Fruit fly (Drosophila melanogaster) whole organism, embryonic: ENCODE data around the gene mats.

Experiments used
- Bgb ChIP-seq: fragments of 200-800 bp; sonication (Bioruptor generic); IDR thresholded peaks from 2 replicates; pipeline ENCODE4 v1.3.6; 2022; ENCODE audit warnings: missing biosample characterization, missing genetic modification characterization; ENCODE audit not compliant: partially characterized antibody
- CG10274 ChIP-seq: fragments of 200-800 bp; sonication (Bioruptor generic); optimal IDR thresholded peaks from 3 replicates; lab custom pipeline; 2017; ENCODE audit warnings: missing biosample characterization, mild to moderate bottlenecking, missing genetic modification characterization
- CG10565 ChIP-seq: fragments of 200-800 bp; sonication (Bioruptor generic); optimal IDR thresholded peaks from 3 replicates; lab custom pipeline; 2016; ENCODE audit warnings: missing biosample characterization, mild to moderate bottlenecking, missing genetic modification characterization
- CG11085 ChIP-seq: fragments of 200-800 bp; sonication (Bioruptor generic); IDR thresholded peaks from 2 replicates; pipeline ENCODE4 v1.3.6; 2022; ENCODE audit warnings: missing biosample characterization, missing genetic modification characterization
- CG11504 ChIP-seq: fragments of 200-800 bp; sonication (Bioruptor generic); optimal IDR thresholded peaks from 3 replicates; lab custom pipeline; 2019; ENCODE audit warnings: missing biosample characterization, mild to moderate bottlenecking, missing genetic modification characterization, moderate library complexity
- CG12299 ChIP-seq: fragments of 200-800 bp; sonication (Bioruptor generic); optimal IDR thresholded peaks from 2 replicates; lab custom pipeline; 2018; ENCODE audit warnings: missing biosample characterization, mild to moderate bottlenecking, missing genetic modification characterization
- CG12744 ChIP-seq: fragments of 200-800 bp; sonication (Bioruptor generic); optimal IDR thresholded peaks from 2 replicates; lab custom pipeline; 2016; ENCODE audit warnings: missing biosample characterization, missing genetic modification characterization
- CG12769 ChIP-seq: fragments of 200-800 bp; sonication (Bioruptor generic); optimal IDR thresholded peaks from 2 replicates; lab custom pipeline; 2019; ENCODE audit warnings: missing biosample characterization, mild to moderate bottlenecking, missing genetic modification characterization, moderate library complexity
- CG12942 ChIP-seq: fragments of 200-800 bp; sonication (Bioruptor generic); optimal IDR thresholded peaks from 3 replicates; lab custom pipeline; 2016; ENCODE audit warnings: missing biosample characterization, missing genetic modification characterization
- CG13123 ChIP-seq: fragments of 200-800 bp; sonication (Bioruptor generic); optimal IDR thresholded peaks from 2 replicates; lab custom pipeline; 2016; ENCODE audit warnings: missing biosample characterization, missing genetic modification characterization
- CG13775 ChIP-seq: fragments of 200-800 bp; sonication (Bioruptor generic); optimal IDR thresholded peaks from 3 replicates; lab custom pipeline; 2017; ENCODE audit warnings: missing biosample characterization, mild to moderate bottlenecking, missing genetic modification characterization
- CG13894 ChIP-seq: fragments of 200-800 bp; sonication (Bioruptor generic); optimal IDR thresholded peaks from 3 replicates; lab custom pipeline; 2018; ENCODE audit warnings: missing biosample characterization, mild to moderate bottlenecking, missing genetic modification characterization, moderate library complexity
- CG17186 ChIP-seq: fragments of 200-800 bp; sonication (Bioruptor generic); optimal IDR thresholded peaks from 3 replicates; lab custom pipeline; 2017; ENCODE audit warnings: missing biosample characterization, missing genetic modification reagents, missing genetic modification characterization
- CG17385 ChIP-seq: fragments of 200-800 bp; sonication (Bioruptor generic); optimal IDR thresholded peaks from 3 replicates; lab custom pipeline; 2018; ENCODE audit warnings: missing biosample characterization, mild to moderate bottlenecking, missing genetic modification characterization
- CG17568 ChIP-seq: fragments of 200-800 bp; sonication (Bioruptor generic); optimal IDR thresholded peaks from 2 replicates; lab custom pipeline; 2018; ENCODE audit warnings: missing biosample characterization, mild to moderate bottlenecking, missing genetic modification characterization, moderate library complexity
- CG2199 ChIP-seq: fragments of 200-800 bp; sonication (Bioruptor generic); IDR thresholded peaks from 3 replicates; pipeline ENCODE4 v1.3.6; 2022; ENCODE audit warnings: missing biosample characterization, missing genetic modification characterization
- CG2202 ChIP-seq: fragments of 200-800 bp; sonication (Bioruptor generic); optimal IDR thresholded peaks from 2 replicates; lab custom pipeline; 2018; ENCODE audit warnings: missing biosample characterization, mild to moderate bottlenecking, missing genetic modification characterization
- CG2712 ChIP-seq: fragments of 200-800 bp; optimal IDR thresholded peaks from 3 replicates; lab custom pipeline; 2019; ENCODE audit warnings: missing biosample characterization, mild to moderate bottlenecking, missing genetic modification characterization, moderate library complexity
- CG2889 ChIP-seq: fragments of 200-800 bp; sonication (Bioruptor generic); IDR thresholded peaks from 3 replicates; pipeline ENCODE4 v1.3.6; 2022; ENCODE audit warnings: missing biosample characterization, missing genetic modification characterization
- CG31365 ChIP-seq: fragments of 200-800 bp; sonication (Bioruptor generic); optimal IDR thresholded peaks from 2 replicates; lab custom pipeline; 2018; ENCODE audit warnings: missing biosample characterization, mild to moderate bottlenecking, missing genetic modification characterization
- CG34376 ChIP-seq: fragments of 200-800 bp; sonication (Bioruptor generic); optimal IDR thresholded peaks from 2 replicates; lab custom pipeline; 2018; ENCODE audit warnings: missing biosample characterization, mild to moderate bottlenecking, missing genetic modification characterization
- CG7786 ChIP-seq: fragments of 200-800 bp; sonication (Bioruptor generic); optimal IDR thresholded peaks from 2 replicates; lab custom pipeline; 2016; ENCODE audit warnings: missing biosample characterization, missing genetic modification characterization
- Doc3 ChIP-seq: fragments of 200-800 bp; sonication (Bioruptor generic); IDR thresholded peaks from 3 replicates; pipeline ENCODE4 v1.3.6; 2022; ENCODE audit warnings: missing biosample characterization, missing genetic modification characterization; ENCODE audit not compliant: partially characterized antibody
- ERR ChIP-seq: fragments of 200-800 bp; sonication (Bioruptor generic); optimal IDR thresholded peaks from 2 replicates; lab custom pipeline; 2016; ENCODE audit warnings: missing biosample characterization, missing genetic modification characterization
- GATAe ChIP-seq: fragments of 200-800 bp; sonication (Bioruptor generic); conservative IDR thresholded peaks from 2 replicates; pipeline ENCODE4 v1.3.6; 2022; ENCODE audit warnings: missing biosample characterization, missing genetic modification characterization
- Hmx ChIP-seq: fragments of 200-800 bp; sonication (Bioruptor generic); optimal IDR thresholded peaks from 2 replicates; lab custom pipeline; 2016; ENCODE audit warnings: missing biosample characterization, missing genetic modification characterization
- MESR4 ChIP-seq: fragments of 200-800 bp; sonication (Bioruptor generic); optimal IDR thresholded peaks from 2 replicates; lab custom pipeline; 2018; ENCODE audit warnings: missing biosample characterization, mild to moderate bottlenecking, missing genetic modification characterization, moderate library complexity
- MTF-1 ChIP-seq: fragments of 200-800 bp; sonication (Bioruptor generic); optimal IDR thresholded peaks from 2 replicates; lab custom pipeline; 2018; ENCODE audit warnings: missing biosample characterization, mild to moderate bottlenecking, missing genetic modification characterization, borderline replicate concordance
- Myb ChIP-seq: fragments of 200-800 bp; sonication (Bioruptor generic); optimal IDR thresholded peaks from 2 replicates; lab custom pipeline; 2016; ENCODE audit warnings: missing biosample characterization, missing genetic modification characterization
- Rx ChIP-seq: fragments of 200-800 bp; sonication (Bioruptor generic); IDR thresholded peaks from 2 replicates; pipeline ENCODE4 v1.3.6; 2022; ENCODE audit warnings: missing biosample characterization, missing genetic modification characterization
- Six4 ChIP-seq: fragments of 200-800 bp; sonication (Bioruptor generic); optimal IDR thresholded peaks from 2 replicates; lab custom pipeline; 2016; ENCODE audit warnings: missing biosample characterization, missing genetic modification characterization
- Vsx1 ChIP-seq: fragments of 200-800 bp; sonication (Bioruptor generic); optimal IDR thresholded peaks from 2 replicates; lab custom pipeline; 2017; ENCODE audit warnings: missing biosample characterization, mild to moderate bottlenecking, missing genetic modification characterization, missing genetic modification reagents
- Xbp1 ChIP-seq: fragments of 200-800 bp; sonication (Bioruptor generic); optimal IDR thresholded peaks from 3 replicates; lab custom pipeline; 2016; ENCODE audit warnings: missing biosample characterization, mild to moderate bottlenecking, missing genetic modification characterization
- ab ChIP-seq: fragments of 200-800 bp; sonication (Bioruptor generic); optimal IDR thresholded peaks from 2 replicates; lab custom pipeline; 2016; ENCODE audit warnings: missing biosample characterization, missing genetic modification characterization
- abd-A ChIP-seq: fragments of 200-800 bp; sonication (Bioruptor generic); optimal IDR thresholded peaks from 3 replicates; lab custom pipeline; 2019; ENCODE audit warnings: missing biosample characterization, mild to moderate bottlenecking, missing genetic modification characterization, moderate library complexity
- chinmo ChIP-seq: fragments of 200-800 bp; sonication (Bioruptor generic); IDR thresholded peaks from 4 replicates; pipeline ENCODE4 v1.3.6; 2022; ENCODE audit warnings: missing biosample characterization, missing genetic modification characterization; ENCODE audit not compliant: partially characterized antibody
- cwo ChIP-seq: fragments of 200-800 bp; sonication (Bioruptor generic); optimal IDR thresholded peaks from 3 replicates; lab custom pipeline; 2017; ENCODE audit warnings: missing biosample characterization, missing genetic modification characterization, mild to moderate bottlenecking, moderate library complexity, missing genetic modification reagents
- dmrt99B ChIP-seq: fragments of 200-800 bp; sonication (Bioruptor generic); optimal IDR thresholded peaks from 2 replicates; lab custom pipeline; 2018; ENCODE audit warnings: missing biosample characterization, mild to moderate bottlenecking, missing genetic modification characterization, moderate library complexity
- esg ChIP-seq: fragments of 200-800 bp; sonication (Bioruptor generic); conservative IDR thresholded peaks from 2 replicates; pipeline ENCODE4 v1.3.6; 2022; ENCODE audit warnings: missing biosample characterization, missing genetic modification characterization
- ewg ChIP-seq: fragments of 200-800 bp; sonication (Bioruptor generic); optimal IDR thresholded peaks from 3 replicates; lab custom pipeline; 2017; ENCODE audit warnings: mild to moderate bottlenecking, missing biosample characterization, missing genetic modification reagents, missing genetic modification characterization
- grau ChIP-seq: fragments of 200-800 bp; optimal IDR thresholded peaks from 3 replicates; lab custom pipeline; 2019; ENCODE audit warnings: missing biosample characterization, mild to moderate bottlenecking, missing genetic modification characterization, moderate library complexity
- gro ChIP-seq: fragments of 200-800 bp; sonication (Bioruptor generic); optimal IDR thresholded peaks from 2 replicates; lab custom pipeline; 2016; ENCODE audit warnings: missing biosample characterization, missing genetic modification characterization
- hb ChIP-seq: fragments of 200-800 bp; sonication (Bioruptor generic); IDR thresholded peaks from 3 replicates; pipeline ENCODE4 v1.3.6; 2022; ENCODE audit warnings: missing biosample characterization, missing genetic modification characterization; ENCODE audit not compliant: partially characterized antibody
- nau ChIP-seq: fragments of 200-800 bp; sonication (Bioruptor generic); optimal IDR thresholded peaks from 3 replicates; lab custom pipeline; 2017; ENCODE audit warnings: missing biosample characterization, mild to moderate bottlenecking, missing genetic modification characterization, missing genetic modification reagents
- pan ChIP-seq, 4 experiments: fragments of >200 bp in 3 of 4; fragments of 200-800 bp in 1 of 4; sonication (Bioruptor generic) in 1 of 4; optimal IDR thresholded peaks in 3 of 4; IDR thresholded peaks in 1 of 4; 2 replicates each; pipeline versions ENCODE4 v1.3.6 to Lab custom; 2017 to 2022; ENCODE audit warnings: missing biosample characterization in 2 of 4, missing genetic modification characterization in 2 of 4, mixed read lengths in 1 of 4
- pb ChIP-seq: fragments of 200-800 bp; sonication (Bioruptor generic); optimal IDR thresholded peaks from 3 replicates; lab custom pipeline; 2016; ENCODE audit warnings: missing biosample characterization, missing genetic modification characterization
- ro ChIP-seq: fragments of 200-800 bp; sonication (Bioruptor generic); IDR thresholded peaks from 2 replicates; pipeline ENCODE4 v1.3.6; 2022; ENCODE audit warnings: missing biosample characterization, missing genetic modification characterization
- scrt ChIP-seq: fragments of 200-800 bp; sonication (Bioruptor generic); optimal IDR thresholded peaks from 2 replicates; lab custom pipeline; 2018; ENCODE audit warnings: missing biosample characterization, mild to moderate bottlenecking, missing genetic modification characterization, moderate library complexity
- vfl ChIP-seq: fragments of 200-800 bp; sonication (Bioruptor generic); optimal IDR thresholded peaks from 2 replicates; lab custom pipeline; 2016; ENCODE audit warnings: missing biosample characterization, missing genetic modification characterization
- yki ChIP-seq: fragments of >200 bp; optimal IDR thresholded peaks from 3 replicates; lab custom pipeline; 2018

mats gene

DNA sequence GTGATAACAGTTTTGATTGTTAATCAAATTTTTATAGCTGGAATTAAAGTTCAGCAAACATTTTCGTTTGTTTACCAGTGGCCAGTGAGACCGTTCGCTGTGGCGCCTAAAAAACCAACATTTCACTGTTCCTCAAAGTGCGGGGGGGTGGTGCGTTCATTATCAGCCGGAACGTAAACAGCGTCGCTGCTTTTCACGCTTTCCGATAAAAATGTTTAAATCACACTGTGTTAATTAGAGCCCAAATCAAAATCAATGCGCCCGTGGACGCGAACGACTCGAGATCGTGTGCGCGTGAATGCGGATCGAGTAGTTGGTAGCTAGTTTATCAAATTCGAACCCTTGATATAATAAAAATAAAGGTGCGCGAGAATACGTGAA is 26.9 kb downstream of the mats start, which contains the start of gene CG34376 (continued):
- TF ChIP-seq Doc3 (GFP tag; lab: Robert Waterston, UW) (no peak), CG10274 (GFP tag; lab: Kevin White, UChicago) (no peak), CG12744 (no peak), MESR4 (GFP tag; lab: Kevin White, UChicago) (peak; percentile 52), ERR (GFP tag; lab: Kevin White, UChicago) (peak; percentile 31), CG34376 (GFP tag; lab: Kevin White, UChicago) (peak; percentile 99), CG12942 (peak; percentile 9), CG2712 (peak; percentile 29), Myb (GFP tag; lab: Kevin White, UChicago) (peak; percentile 50), Bgb (GFP tag; lab: Robert Waterston, UW) (peak; percentile 36; the same call in 1 of the 2 replicates), MTF-1 (GFP tag; lab: Kevin White, UChicago) (peak; percentile 32), CG13894 (tag; lab: Kevin White, UChicago) (no peak), CG11085 (GFP tag; lab: Robert Waterston, UW) (peak; percentile 12; the same call in 1 of the 2 replicates), CG10565 (no peak), scrt (GFP tag; lab: Kevin White, UChicago) (peak; percentile 18), CG12299 (tag; lab: Kevin White, UChicago) (no peak), dmrt99B (tag; lab: Kevin White, UChicago) (no peak), hb (GFP tag; lab: Robert Waterston, UW) (no peak), Vsx1 (GFP tag; lab: Kevin White, UChicago) (peak; percentile 38), CG17568 (no peak), CG2199 (0 out of 3 replicates have a peak, but pooled peaks have one; percentile 61), ab (no peak), CG11504 (no peak), abd-A (peak; percentile 88), ro (GFP tag; lab: Robert Waterston, UW) (no peak), esg (GFP tag; lab: Robert Waterston, UW) (0 out of 2 replicates have a peak, but pooled peaks have one; percentile 7), Xbp1 (peak; percentile 16), Rx (no peak), CG13775 (GFP tag; lab: Kevin White, UChicago) (peak; percentile 41), nau (GFP tag; lab: Kevin White, UChicago) (peak; percentile 29), CG12769 (tag; lab: Kevin White, UChicago) (no peak), yki (lab: Kevin White, UChicago) (no peak), Six4 (no peak), CG2202 (tag; lab: Kevin White, UChicago) (no peak), ewg (GFP tag; lab: Kevin White, UChicago) (peak; percentile 48), cwo (GFP tag; lab: Kevin White, UChicago) (no peak), CG17385 (GFP tag; lab: Kevin White, UChicago) (peak; percentile 13), Hmx (GFP tag; lab: Kevin White, UChicago) (no peak), gro (GFP tag; lab: Kevin White, UChicago) (peak; percentile 55), pan (optimal IDR thresholded peaks at IDR 0.05; lab: Kevin White, UChicago) (no peak), pan (GFP tag; optimal IDR thresholded peaks at IDR 0.05 in 1 of 2, IDR thresholded peaks at IDR 0.05 in 1 of 2) (peak in 1 of 2 experiments; percentile 56), GATAe (GFP tag; lab: Robert Waterston, UW) (peak; percentile 93), chinmo (GFP tag; lab: Robert Waterston, UW) (0 out of 4 replicates have a peak, but pooled peaks have one; percentile 44), CG7786 (GFP tag; lab: Kevin White, UChicago) (no peak), grau (tag; lab: Kevin White, UChicago) (peak; percentile 41), CG17186 (GFP tag; lab: Kevin White, UChicago) (peak; percentile 62), CG13123 (GFP tag; lab: Kevin White, UChicago) (no peak), CG2889 (GFP tag; lab: Robert Waterston, UW) (peak; percentile 58), CG31365 (tag; lab: Kevin White, UChicago) (no peak), vfl (no peak), pb (peak; percentile 45)
